Worm (Caenorhabditis elegans): ENCODE results near the gene Y56A3A.33.
A peak's percentile ranks its signal among the peaks of the same experiment; 100 is the strongest.

Gene Y56A3A.33

DNA sequence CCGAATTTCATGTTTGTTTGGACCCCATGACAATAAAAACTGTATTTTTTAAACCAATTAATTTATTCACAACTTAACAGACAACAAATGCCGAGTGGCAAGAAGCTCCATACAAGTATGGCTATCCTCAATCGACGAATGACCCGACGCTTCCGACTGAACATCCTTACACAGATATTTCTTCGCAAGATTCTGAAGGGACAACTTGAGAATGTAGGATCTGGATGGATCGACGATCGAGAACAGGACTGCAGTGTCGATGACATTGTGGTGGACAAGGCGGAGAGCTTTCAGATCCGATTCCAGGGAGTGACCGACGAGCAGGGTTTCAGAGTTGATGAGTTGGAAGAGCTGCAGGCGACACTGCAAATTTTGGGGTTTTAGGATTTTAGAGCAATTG lies 3.2 kb downstream of the Y56A3A.33 start:
- TF ChIP-seq bed-3 (GFP tag; optimal IDR thresholded peaks at IDR 0.05): no peak

DNA sequence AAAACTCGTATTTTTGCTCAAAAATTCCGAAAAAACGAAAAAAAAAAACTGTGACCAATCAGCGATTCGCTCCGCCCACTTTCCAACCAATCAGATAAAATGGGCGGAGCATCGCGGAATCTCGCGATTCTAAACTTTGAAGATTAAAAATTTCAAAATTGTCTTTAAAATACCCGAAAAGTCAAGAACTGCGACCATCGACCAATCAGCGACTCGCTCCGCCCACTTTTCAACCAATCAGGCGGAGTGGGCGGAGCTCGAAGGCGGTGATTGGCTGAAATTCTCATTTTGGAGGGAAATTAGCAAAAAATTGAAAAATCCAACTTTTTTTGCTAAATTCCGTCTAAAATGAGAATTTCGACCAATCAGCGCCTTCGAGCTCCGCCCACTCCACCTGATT lies 7.0 kb downstream of the Y56A3A.33 start:
- TF ChIP-seq snpc-4 (tag; optimal IDR thresholded peaks at IDR 0.05) (no peak), ces-1 (GFP tag; optimal IDR thresholded peaks at IDR 0.05) (no peak), lsy-2 (tag; optimal IDR thresholded peaks at IDR 0.05) (no peak), mls-2 (tag; optimal IDR thresholded peaks at IDR 0.05) (no peak), drap-1 (GFP tag; optimal IDR thresholded peaks at IDR 0.05) (no peak), mab-5 (tag; optimal IDR thresholded peaks at IDR 0.05) (no peak), ham-2 (GFP tag; optimal IDR thresholded peaks at IDR 0.05) (no peak), sptf-1 (tag; optimal IDR thresholded peaks at IDR 0.05) (no peak), ceh-43 (GFP tag; optimal IDR thresholded peaks at IDR 0.05) (no peak)

DNA sequence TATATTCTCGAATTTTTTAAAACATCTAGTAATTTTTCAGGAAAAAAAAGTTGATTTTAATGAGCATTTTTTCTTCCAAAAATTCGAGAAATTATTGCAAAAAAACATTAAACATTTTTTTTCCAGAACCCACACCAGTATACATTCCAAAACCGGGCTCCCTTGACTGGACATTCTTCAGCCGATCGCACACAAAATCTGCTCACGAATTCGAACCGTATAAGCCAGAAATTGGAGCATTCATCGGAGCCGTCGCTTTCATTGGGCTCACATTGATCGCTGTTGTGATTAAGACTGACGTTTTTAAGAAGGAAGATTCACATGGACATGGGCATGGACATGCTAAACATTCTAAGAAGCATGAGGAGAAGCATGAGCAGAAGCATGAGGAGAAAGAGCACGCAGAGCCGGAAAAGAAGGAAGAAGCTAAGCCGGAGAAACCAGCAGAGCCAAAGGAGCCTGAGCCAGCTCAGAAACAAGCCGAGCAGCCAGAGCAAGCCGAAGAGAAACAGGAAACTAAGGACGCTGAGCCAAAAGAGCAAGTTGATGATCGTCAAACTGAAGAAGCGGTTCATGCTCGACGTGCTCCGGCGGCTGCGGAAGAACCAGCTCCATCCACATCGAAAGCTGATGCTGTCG lies 11.0 kb downstream of the Y56A3A.33 start:
- TF ChIP-seq hlh-1 (tag; optimal IDR thresholded peaks at IDR 0.05): no peak
- no peak for TF ChIP-seq snpc-4 (tag; optimal IDR thresholded peaks at IDR 0.05)
- TF ChIP-seq unc-120 (tag; optimal IDR thresholded peaks at IDR 0.05; ENCODE audit: poor library complexity, severe bottlenecking): no peak

DNA sequence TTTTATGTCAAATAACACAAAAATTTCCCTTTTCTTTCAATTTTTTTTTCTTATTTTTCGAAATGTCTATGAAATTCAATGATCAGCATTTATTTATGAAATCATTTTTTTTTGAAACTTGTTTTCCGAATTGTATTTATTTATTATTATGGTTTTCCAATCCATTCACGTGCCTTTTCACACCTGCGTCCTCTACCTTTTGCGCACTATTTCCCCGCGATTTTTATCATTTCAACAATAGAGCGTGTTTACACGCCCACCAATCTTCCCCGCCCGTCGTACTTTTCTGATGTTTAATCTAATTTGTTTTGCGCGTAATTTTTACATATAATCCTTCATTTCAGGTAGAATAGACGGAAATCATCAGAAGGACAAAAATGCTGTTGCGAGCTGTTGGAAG lies 12.9 kb downstream of the Y56A3A.33 start, which contains the start of gene wah-1:
Gene wah-1 (plus strand): TSS at position 345 of the 400 bp plus-strand sequence.
- TF ChIP-seq mep-1 (tag; optimal IDR thresholded peaks at IDR 0.05): peak; percentile 9
- TF ChIP-seq nhr-2 (tag; optimal IDR thresholded peaks at IDR 0.05): no peak

DNA sequence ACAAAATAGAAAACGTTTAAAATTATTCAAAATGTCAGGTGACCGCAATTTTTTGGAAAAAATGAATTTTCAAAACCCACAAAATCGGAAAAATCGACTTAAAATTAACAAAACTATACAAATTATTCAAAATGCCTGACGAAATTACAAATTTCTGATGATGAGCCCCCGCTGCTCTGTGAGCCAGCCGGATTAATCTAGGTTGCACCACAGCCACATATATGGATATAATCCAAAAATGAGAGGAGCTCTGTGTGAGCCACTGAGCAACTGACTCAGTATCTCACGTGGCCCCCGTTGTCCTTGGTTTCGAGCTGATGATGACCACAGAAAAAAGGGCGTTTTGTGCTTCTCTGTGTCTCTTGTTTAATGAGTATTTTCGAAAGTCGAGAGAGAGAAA lies 17.7 kb downstream of the Y56A3A.33 start:
- TF ChIP-seq nhr-28 (tag; optimal IDR thresholded peaks at IDR 0.05): no peak
- no peak for TF ChIP-seq tbx-8 (GFP tag; optimal IDR thresholded peaks at IDR 0.05)
- no peak for TF ChIP-seq M03D4.4 (tag; optimal IDR thresholded peaks at IDR 0.05)
- TF ChIP-seq lsy-2 (tag; optimal IDR thresholded peaks at IDR 0.05): no peak
- TF ChIP-seq snpc-4 (tag; optimal IDR thresholded peaks at IDR 0.05): no peak
- no peak for TF ChIP-seq elt-1 (tag; optimal IDR thresholded peaks at IDR 0.05; ENCODE audit: borderline replicate concordance, insufficient read depth)
- no peak for TF ChIP-seq nhr-76 (tag; optimal IDR thresholded peaks at IDR 0.05)
- no peak for TF ChIP-seq cnd-1 (tag; optimal IDR thresholded peaks at IDR 0.05)
- no peak for TF ChIP-seq hlh-1 (tag; optimal IDR thresholded peaks at IDR 0.05)
- no peak for TF ChIP-seq bed-3 (GFP tag; optimal IDR thresholded peaks at IDR 0.05)
- TF ChIP-seq mls-2 (tag; optimal IDR thresholded peaks at IDR 0.05): no peak
- TF ChIP-seq ceh-39 (tag; optimal IDR thresholded peaks at IDR 0.05): no peak
- no peak for TF ChIP-seq lin-13 (tag; optimal IDR thresholded peaks at IDR 0.05)
- TF ChIP-seq zip-8 (tag; optimal IDR thresholded peaks at IDR 0.05): no peak
- TF ChIP-seq unc-120 (tag; optimal IDR thresholded peaks at IDR 0.05; ENCODE audit: poor library complexity, severe bottlenecking): no peak

DNA sequence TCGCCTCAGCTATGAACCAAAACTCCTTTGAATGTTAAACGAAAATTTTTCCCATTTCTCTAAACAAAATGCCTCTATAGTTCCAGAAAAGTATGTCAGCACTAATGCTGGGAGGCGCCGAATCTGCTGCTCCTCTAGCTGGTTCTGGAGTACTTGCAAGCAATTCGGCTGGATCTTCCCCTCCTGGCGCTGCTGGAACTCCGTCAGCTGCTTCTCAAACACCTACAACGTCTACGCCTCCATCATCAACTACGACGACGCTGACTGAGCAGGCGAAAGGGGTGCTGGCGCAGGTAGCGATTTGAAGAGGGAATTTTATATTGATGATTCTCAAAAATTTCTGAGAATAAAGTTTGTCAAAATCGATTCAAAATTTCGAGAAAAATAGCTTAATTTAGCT lies 20.3 kb downstream of the Y56A3A.33 start:
- no peak for TF ChIP-seq elt-1 (tag; optimal IDR thresholded peaks at IDR 0.05; ENCODE audit: borderline replicate concordance, insufficient read depth)
- TF ChIP-seq ham-2 (GFP tag; optimal IDR thresholded peaks at IDR 0.05): no peak

DNA sequence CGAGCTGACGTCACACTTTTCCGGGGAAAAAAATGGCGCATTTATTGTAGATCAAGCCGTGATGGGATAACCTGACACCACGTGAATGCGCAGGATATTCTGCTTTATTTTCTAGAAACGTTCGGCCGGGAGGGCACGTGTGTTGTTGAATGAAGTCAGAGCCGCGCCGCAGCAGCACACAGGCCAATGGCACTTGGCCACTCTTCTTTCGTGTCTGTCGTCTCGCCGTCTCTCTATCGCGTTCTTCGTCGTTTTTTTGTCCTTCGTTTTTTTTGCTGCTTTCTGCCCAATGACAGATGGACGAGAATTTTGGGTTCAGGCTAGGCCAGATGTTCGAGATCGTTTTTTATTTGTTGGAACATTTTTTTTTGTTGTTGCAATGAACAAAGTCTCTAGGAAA lies 21.2 kb downstream of the Y56A3A.33 start:
- TF ChIP-seq lin-32 (GFP tag; optimal IDR thresholded peaks at IDR 0.05) (peak; percentile 39), cnd-1 (tag; optimal IDR thresholded peaks at IDR 0.05) (no peak)

DNA sequence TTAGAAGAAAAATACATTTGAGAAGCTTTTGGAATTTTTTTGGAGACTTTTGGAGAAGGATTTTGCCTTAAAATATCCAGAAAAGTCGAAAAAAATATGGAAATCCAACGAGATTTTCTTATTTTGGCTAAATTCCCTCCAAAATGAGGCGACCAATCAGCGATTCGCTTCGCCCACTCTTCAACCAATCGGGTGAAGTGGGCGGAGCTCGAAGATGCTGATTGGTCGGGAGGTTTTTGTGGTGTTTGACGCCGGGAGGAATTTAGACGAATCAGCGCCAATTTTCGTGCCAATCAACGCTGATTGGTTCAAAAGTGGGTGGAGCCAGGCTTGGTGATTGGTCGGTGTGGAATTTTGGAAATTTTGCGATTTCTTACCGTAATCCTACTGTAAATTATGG lies 22.0 kb downstream of the Y56A3A.33 start:
- peak; percentile 2 for TF ChIP-seq mls-2 (tag; optimal IDR thresholded peaks at IDR 0.05)
- no peak for TF ChIP-seq unc-39 (tag; optimal IDR thresholded peaks at IDR 0.05)
